Fruit fly (Drosophila melanogaster) whole organism, embryonic: ENCODE results near the gene CG6607.

ENCODE experiments used
- Ada2b ChIP-seq: fragments of 200-800 bp; sonication (Bioruptor generic); IDR thresholded peaks from 2 replicates; pipeline ENCODE4 v1.3.6; 2022; ENCODE audit warnings: missing biosample characterization, missing genetic modification characterization
- Awh ChIP-seq: fragments of 200-800 bp; sonication (Bioruptor generic); IDR thresholded peaks from 2 replicates; pipeline ENCODE4, ENCODE4 v1.3.6; 2022; ENCODE audit warnings: missing biosample characterization, missing genetic modification characterization
- CG11085 ChIP-seq: fragments of 200-800 bp; sonication (Bioruptor generic); IDR thresholded peaks from 2 replicates; pipeline ENCODE4 v1.3.6; 2022; ENCODE audit warnings: missing biosample characterization, missing genetic modification characterization
- CG11456 ChIP-seq: fragments of 200-800 bp; sonication (Bioruptor generic); IDR thresholded peaks from 3 replicates; pipeline ENCODE4 v1.3.6; 2022; ENCODE audit warnings: missing biosample characterization, missing genetic modification characterization
- CG14014 ChIP-seq: fragments of 200-800 bp; sonication (Bioruptor generic); IDR thresholded peaks from 2 replicates; pipeline ENCODE4 v1.3.6; 2022; ENCODE audit warnings: missing biosample characterization, missing genetic modification characterization
- CG14965 ChIP-seq: fragments of 200-800 bp; sonication (Bioruptor generic); optimal IDR thresholded peaks from 2 replicates; lab custom pipeline; 2016; ENCODE audit warnings: missing biosample characterization, missing genetic modification characterization, borderline replicate concordance
- CG15269 ChIP-seq: fragments of 200-800 bp; sonication (Bioruptor generic); optimal IDR thresholded peaks from 2 replicates; lab custom pipeline; 2018; ENCODE audit warnings: missing biosample characterization, mild to moderate bottlenecking, missing genetic modification characterization, moderate library complexity
- CG16813 ChIP-seq: fragments of 200-800 bp; sonication (Bioruptor generic); IDR thresholded peaks from 3 replicates; pipeline ENCODE4 v1.3.6; 2022; ENCODE audit warnings: missing biosample characterization, missing genetic modification characterization; ENCODE audit not compliant: partially characterized antibody
- CG16863 ChIP-seq: fragments of 200-800 bp; sonication (Bioruptor generic); optimal IDR thresholded peaks from 3 replicates; lab custom pipeline; 2016; ENCODE audit warnings: missing biosample characterization, missing genetic modification characterization
- CG17385 ChIP-seq: fragments of 200-800 bp; sonication (Bioruptor generic); optimal IDR thresholded peaks from 3 replicates; lab custom pipeline; 2018; ENCODE audit warnings: missing biosample characterization, mild to moderate bottlenecking, missing genetic modification characterization
- CG17912 ChIP-seq: fragments of 200-800 bp; sonication (Bioruptor generic); optimal IDR thresholded peaks from 2 replicates; lab custom pipeline; 2018; ENCODE audit warnings: missing biosample characterization, mild to moderate bottlenecking, missing genetic modification characterization
- CG31441 ChIP-seq: fragments of 200-800 bp; sonication (Bioruptor generic); IDR thresholded peaks from 2 replicates; pipeline ENCODE4 v1.3.6; 2022; ENCODE audit warnings: missing biosample characterization, missing genetic modification characterization
- CG34376 ChIP-seq: fragments of 200-800 bp; sonication (Bioruptor generic); optimal IDR thresholded peaks from 2 replicates; lab custom pipeline; 2018; ENCODE audit warnings: missing biosample characterization, mild to moderate bottlenecking, missing genetic modification characterization
- CG43689 ChIP-seq: fragments of 200-800 bp; sonication (Bioruptor generic); IDR thresholded peaks from 2 replicates; pipeline ENCODE4 v1.3.6; 2022; ENCODE audit warnings: missing biosample characterization, missing genetic modification characterization
- CG4854 ChIP-seq: fragments of 200-800 bp; sonication (Bioruptor generic); optimal IDR thresholded peaks from 2 replicates; lab custom pipeline; 2016; ENCODE audit warnings: missing biosample characterization, missing genetic modification characterization, inconsistent platforms
- CG6765 ChIP-seq: fragments of 200-800 bp; sonication (Bioruptor generic); optimal IDR thresholded peaks from 3 replicates; lab custom pipeline; 2017; ENCODE audit warnings: missing biosample characterization, mild to moderate bottlenecking, missing genetic modification characterization
- CG7372 ChIP-seq: fragments of 200-800 bp; sonication (Bioruptor generic); IDR thresholded peaks from 2 replicates; pipeline ENCODE4 v1.3.6; 2022; ENCODE audit warnings: missing biosample characterization, missing genetic modification characterization
- CG7928 ChIP-seq: fragments of 200-800 bp; sonication (Bioruptor generic); optimal IDR thresholded peaks from 2 replicates; lab custom pipeline; 2017; ENCODE audit warnings: missing biosample characterization, mild to moderate bottlenecking, missing genetic modification characterization
- CG8281 ChIP-seq: fragments of 200-800 bp; sonication (Bioruptor generic); optimal IDR thresholded peaks from 2 replicates; lab custom pipeline; 2018; ENCODE audit warnings: missing biosample characterization, mild to moderate bottlenecking, missing genetic modification characterization, moderate library complexity
- CG8388 ChIP-seq: fragments of 200-800 bp; sonication (Bioruptor generic); optimal IDR thresholded peaks from 2 replicates; lab custom pipeline; 2019; ENCODE audit warnings: missing biosample characterization, mild to moderate bottlenecking, missing genetic modification characterization, moderate library complexity
- CG8765 ChIP-seq: fragments of 200-800 bp; sonication (Bioruptor generic); IDR thresholded peaks from 2 replicates; pipeline ENCODE4 v1.3.6; 2022; ENCODE audit warnings: missing biosample characterization, missing genetic modification characterization
- CHES-1-like ChIP-seq: fragments of 200-800 bp; sonication (Bioruptor generic); optimal IDR thresholded peaks from 2 replicates; lab custom pipeline; 2016; ENCODE audit warnings: missing biosample characterization, missing genetic modification characterization
- D19A ChIP-seq: fragments of 200-800 bp; optimal IDR thresholded peaks from 3 replicates; lab custom pipeline; 2019; ENCODE audit warnings: missing biosample characterization, mild to moderate bottlenecking, missing genetic modification characterization, moderate library complexity
- Dbx ChIP-seq: fragments of 200-800 bp; sonication (Bioruptor generic); IDR thresholded peaks from 3 replicates; pipeline ENCODE4 v1.3.6; 2022; ENCODE audit warnings: missing biosample characterization, missing genetic modification characterization
- Gug ChIP-seq: fragments of 200-800 bp; sonication (Bioruptor generic); IDR thresholded peaks from 4 replicates; pipeline ENCODE4 v1.3.6; 2022; ENCODE audit warnings: missing biosample characterization, missing genetic modification characterization
- H15 ChIP-seq: fragments of 200-800 bp; sonication (Bioruptor generic); IDR thresholded peaks from 3 replicates; pipeline ENCODE4 v1.3.6; 2022; ENCODE audit warnings: missing biosample characterization, missing genetic modification characterization
- HLHmδ ChIP-seq: fragments of 200-800 bp; sonication (Bioruptor generic); optimal IDR thresholded peaks from 2 replicates; lab custom pipeline; 2018; ENCODE audit warnings: missing biosample characterization, mild to moderate bottlenecking, missing genetic modification characterization, moderate library complexity
- Kr ChIP-seq: fragments of 200-800 bp; sonication (Bioruptor generic); optimal IDR thresholded peaks from 2 replicates; lab custom pipeline; 2017; ENCODE audit warnings: missing biosample characterization, mild to moderate bottlenecking, missing genetic modification characterization
- Max ChIP-seq: fragments of 200-800 bp; sonication (Bioruptor generic); optimal IDR thresholded peaks from 2 replicates; lab custom pipeline; 2016; ENCODE audit warnings: missing biosample characterization, mild to moderate bottlenecking, missing genetic modification characterization
- Oaz ChIP-seq: fragments of 200-800 bp; sonication (Bioruptor generic); IDR thresholded peaks from 2 replicates; pipeline ENCODE4 v1.3.6; 2022; ENCODE audit warnings: missing biosample characterization, missing genetic modification characterization
- Oli ChIP-seq: fragments of 200-800 bp; sonication (Bioruptor generic); optimal IDR thresholded peaks from 2 replicates; lab custom pipeline; 2018; ENCODE audit warnings: missing biosample characterization, mild to moderate bottlenecking, missing genetic modification characterization, moderate library complexity
- Sox102F ChIP-seq: fragments of 200-800 bp; sonication (Bioruptor generic); optimal IDR thresholded peaks from 2 replicates; lab custom pipeline; 2018; ENCODE audit warnings: missing biosample characterization, mild to moderate bottlenecking, missing genetic modification characterization, moderate library complexity
- ac ChIP-seq: fragments of 200-800 bp; sonication (Bioruptor generic); optimal IDR thresholded peaks from 3 replicates; lab custom pipeline; 2017; ENCODE audit warnings: missing biosample characterization, mild to moderate bottlenecking, missing genetic modification characterization
- ato ChIP-seq: fragments of 200-800 bp; sonication (Bioruptor generic); IDR thresholded peaks from 2 replicates; pipeline ENCODE4 v1.3.6; 2022; ENCODE audit warnings: missing biosample characterization, missing genetic modification characterization; ENCODE audit not compliant: partially characterized antibody
- bcd ChIP-seq: fragments of 200-800 bp; sonication (Bioruptor generic); optimal IDR thresholded peaks from 2 replicates; lab custom pipeline; 2017; ENCODE audit warnings: missing biosample characterization, mild to moderate bottlenecking, missing genetic modification characterization
- br ChIP-seq: fragments of >200 bp; optimal IDR thresholded peaks from 2 replicates; lab custom pipeline; 2017
- cas ChIP-seq: fragments of 200-800 bp; sonication (Bioruptor generic); IDR thresholded peaks from 2 replicates; pipeline ENCODE4 v1.3.6; 2022; ENCODE audit warnings: missing biosample characterization, missing genetic modification characterization
- eyg ChIP-seq: fragments of 200-800 bp; sonication (Bioruptor generic); optimal IDR thresholded peaks from 3 replicates; lab custom pipeline; 2016; ENCODE audit warnings: missing biosample characterization, missing genetic modification characterization
- fru ChIP-seq: fragments of >200 bp; optimal IDR thresholded peaks from 2 replicates; lab custom pipeline; 2017
- grau ChIP-seq: fragments of 200-800 bp; optimal IDR thresholded peaks from 3 replicates; lab custom pipeline; 2019; ENCODE audit warnings: missing biosample characterization, mild to moderate bottlenecking, missing genetic modification characterization, moderate library complexity
- h ChIP-seq: fragments of >200 bp; optimal IDR thresholded peaks from 2 replicates; lab custom pipeline; 2017
- hth ChIP-seq: fragments of >200 bp; optimal IDR thresholded peaks from 2 replicates; lab custom pipeline; 2017; ENCODE audit warnings: inconsistent platforms
- klu ChIP-seq: fragments of 200-800 bp; sonication (Bioruptor generic); IDR thresholded peaks from 2 replicates; pipeline ENCODE4 v1.3.6; 2022; ENCODE audit warnings: missing biosample characterization, missing genetic modification characterization
- nerfin-2 ChIP-seq: fragments of 200-800 bp; sonication (Bioruptor generic); IDR thresholded peaks from 2 replicates; pipeline ENCODE4 v1.3.6; 2022; ENCODE audit warnings: missing biosample characterization, missing genetic modification characterization; ENCODE audit not compliant: partially characterized antibody
- repo ChIP-seq: fragments of 200-800 bp; sonication (Bioruptor generic); optimal IDR thresholded peaks from 2 replicates; lab custom pipeline; 2016; ENCODE audit warnings: missing biosample characterization, missing genetic modification characterization
- row ChIP-seq: fragments of 200-800 bp; sonication (Bioruptor generic); IDR thresholded peaks from 3 replicates; pipeline ENCODE4 v1.3.6; 2022; ENCODE audit warnings: missing biosample characterization, missing genetic modification characterization
- sr ChIP-seq: fragments of 200-800 bp; sonication (Bioruptor generic); IDR thresholded peaks from 3 replicates; pipeline ENCODE4 v1.3.6; 2022; ENCODE audit warnings: missing biosample characterization, missing genetic modification characterization
- stc ChIP-seq: fragments of 200-800 bp; sonication (Bioruptor generic); IDR thresholded peaks from 2 replicates; pipeline ENCODE4 v1.3.6; 2022; ENCODE audit warnings: missing biosample characterization, missing genetic modification characterization
- trem ChIP-seq: fragments of 200-800 bp; optimal IDR thresholded peaks from 3 replicates; lab custom pipeline; 2019; ENCODE audit warnings: missing biosample characterization, mild to moderate bottlenecking, missing genetic modification characterization, moderate library complexity
- vnd ChIP-seq: fragments of 200-800 bp; sonication (Bioruptor generic); IDR thresholded peaks from 3 replicates; pipeline ENCODE4 v1.3.6; 2022; ENCODE audit warnings: missing biosample characterization, missing genetic modification characterization; ENCODE audit not compliant: partially characterized antibody
- yki ChIP-seq: fragments of >200 bp; optimal IDR thresholded peaks from 3 replicates; lab custom pipeline; 2018
- zen ChIP-seq: fragments of 200-800 bp; sonication (Bioruptor generic); optimal IDR thresholded peaks from 3 replicates; lab custom pipeline; 2018; ENCODE audit warnings: missing biosample characterization, mild to moderate bottlenecking, missing genetic modification characterization, moderate library complexity

Gene CG6607

dm6 chr3R:24543033-24543675, 15.3 kb downstream of the CG6607 start (continued):
- peak; percentile 95 for TF ChIP-seq Gug (GFP tag; lab: Robert Waterston, UW)
- peak; percentile 96 for TF ChIP-seq Dbx (GFP tag; lab: Robert Waterston, UW)
- TF ChIP-seq CG7928 (GFP tag; lab: Kevin White, UChicago), result peak; percentile 63
- no peak for TF ChIP-seq yki (lab: Kevin White, UChicago)
- no peak; the same call in 1 of the 2 replicates for TF ChIP-seq CG31441 (GFP tag; lab: Robert Waterston, UW)
- peak; percentile 93 for TF ChIP-seq CG17385 (GFP tag; lab: Kevin White, UChicago)
- no peak for TF ChIP-seq hth (lab: Kevin White, UChicago)
- no peak for TF ChIP-seq nerfin-2 (GFP tag; lab: Robert Waterston, UW)
- TF ChIP-seq CG8388 (GFP tag; lab: Kevin White, UChicago), result peak; percentile 70
- peak; percentile 84 for TF ChIP-seq Max (GFP tag; lab: Kevin White, UChicago)
- TF ChIP-seq H15, result peak; percentile 94
- peak; percentile 93 for TF ChIP-seq CG11085 (GFP tag; lab: Robert Waterston, UW)
- TF ChIP-seq ac (GFP tag; lab: Kevin White, UChicago), result peak; percentile 32
- no peak for TF ChIP-seq h (lab: Kevin White, UChicago)
- TF ChIP-seq CG6765 (GFP tag; lab: Kevin White, UChicago), result peak; percentile 75
- TF ChIP-seq Kr (GFP tag; lab: Kevin White, UChicago), result no peak
- TF ChIP-seq CG16863, result peak; percentile 80
- no peak for TF ChIP-seq vnd (GFP tag; lab: Robert Waterston, UW)
- TF ChIP-seq CG17912, result peak; percentile 91
- no peak for TF ChIP-seq CG16813 (GFP tag; lab: Robert Waterston, UW)
- TF ChIP-seq CG14965 (GFP tag; lab: Kevin White, UChicago), result peak; percentile 24
- TF ChIP-seq cas, result peak; percentile 93
- TF ChIP-seq CG15269 (tag; lab: Kevin White, UChicago), result peak; percentile 98
- no peak for TF ChIP-seq D19A (tag; lab: Kevin White, UChicago)
- peak; percentile 73 for TF ChIP-seq CG8765 (GFP tag; lab: Robert Waterston, UW)
- TF ChIP-seq Oaz (GFP tag; lab: Robert Waterston, UW), result peak; percentile 92
- no peak for TF ChIP-seq fru (lab: Kevin White, UChicago)
- peak; percentile 99 for TF ChIP-seq grau (tag; lab: Kevin White, UChicago)
- TF ChIP-seq trem (tag; lab: Kevin White, UChicago), result peak; percentile 19
- TF ChIP-seq CG8281 (tag; lab: Kevin White, UChicago), result peak; percentile 63
- TF ChIP-seq CG4854 (GFP tag; lab: Kevin White, UChicago), result no peak
- TF ChIP-seq Sox102F (GFP tag; lab: Kevin White, UChicago), result peak; percentile 96
- peak; percentile 81 for TF ChIP-seq CG34376 (GFP tag; lab: Kevin White, UChicago)
- peak; percentile 92 for TF ChIP-seq bcd (GFP tag; lab: Kevin White, UChicago)
- no peak for TF ChIP-seq ato (GFP tag; lab: Robert Waterston, UW)
- peak; percentile 98 for TF ChIP-seq row (GFP tag; lab: Robert Waterston, UW)
- peak; percentile 85; the same call in 2 of the 3 replicates for TF ChIP-seq sr (GFP tag; lab: Robert Waterston, UW)
- TF ChIP-seq eyg (GFP tag; lab: Kevin White, UChicago), result peak; percentile 13
- TF ChIP-seq zen (tag; lab: Kevin White, UChicago), result peak; percentile 88
- TF ChIP-seq br, result no peak
- TF ChIP-seq CG43689, result peak; percentile 95
- TF ChIP-seq repo (GFP tag; lab: Kevin White, UChicago), result peak; percentile 81
- peak; percentile 95 for TF ChIP-seq Ada2b (GFP tag; lab: Robert Waterston, UW)
- TF ChIP-seq CHES-1-like (GFP tag; lab: Kevin White, UChicago), result peak; percentile 70
- peak; percentile 94 for TF ChIP-seq Awh (GFP tag; lab: Robert Waterston, UW)
- peak; percentile 88 for TF ChIP-seq klu
- TF ChIP-seq CG11456 (GFP tag; lab: Robert Waterston, UW), result peak; percentile 98
- TF ChIP-seq CG7372 (GFP tag; lab: Robert Waterston, UW), result peak; percentile 96
- TF ChIP-seq stc (GFP tag; lab: Robert Waterston, UW), result peak; percentile 94
- TF ChIP-seq HLHmδ (GFP tag; lab: Kevin White, UChicago), result no peak
- TF ChIP-seq Oli, result peak; percentile 95
- TF ChIP-seq CG14014 (GFP tag; lab: Robert Waterston, UW), result peak; percentile 98
